Fruit fly (Drosophila melanogaster) whole organism, embryonic: ENCODE data around the gene CG5909.

Source experiments
- Aef1 ChIP-seq: fragments of 200-800 bp; sonication (Bioruptor generic); IDR thresholded peaks from 3 replicates; pipeline ENCODE4 v1.3.6; 2022; ENCODE audit warnings: missing biosample characterization, missing genetic modification characterization
- Bgb ChIP-seq: fragments of 200-800 bp; sonication (Bioruptor generic); IDR thresholded peaks from 2 replicates; pipeline ENCODE4 v1.3.6; 2022; ENCODE audit warnings: missing biosample characterization, missing genetic modification characterization; ENCODE audit not compliant: partially characterized antibody
- Bteb2 ChIP-seq: fragments of 200-800 bp; sonication (Bioruptor generic); optimal IDR thresholded peaks from 2 replicates; lab custom pipeline; 2016; ENCODE audit warnings: missing biosample characterization, missing genetic modification characterization
- CG10431 ChIP-seq: fragments of 200-800 bp; sonication (Bioruptor generic); optimal IDR thresholded peaks from 3 replicates; lab custom pipeline; 2018; ENCODE audit warnings: missing biosample characterization, mild to moderate bottlenecking, missing genetic modification characterization
- CG11456 ChIP-seq: fragments of 200-800 bp; sonication (Bioruptor generic); IDR thresholded peaks from 3 replicates; pipeline ENCODE4 v1.3.6; 2022; ENCODE audit warnings: missing biosample characterization, missing genetic modification characterization
- CG12744 ChIP-seq: fragments of 200-800 bp; sonication (Bioruptor generic); optimal IDR thresholded peaks from 2 replicates; lab custom pipeline; 2016; ENCODE audit warnings: missing biosample characterization, missing genetic modification characterization
- CG12942 ChIP-seq: fragments of 200-800 bp; sonication (Bioruptor generic); optimal IDR thresholded peaks from 3 replicates; lab custom pipeline; 2016; ENCODE audit warnings: missing biosample characterization, missing genetic modification characterization
- CG14710 ChIP-seq: fragments of 200-800 bp; sonication (Bioruptor generic); optimal IDR thresholded peaks from 3 replicates; lab custom pipeline; 2019; ENCODE audit warnings: missing biosample characterization, mild to moderate bottlenecking, missing genetic modification characterization, moderate library complexity
- CG14965 ChIP-seq: fragments of 200-800 bp; sonication (Bioruptor generic); optimal IDR thresholded peaks from 2 replicates; lab custom pipeline; 2016; ENCODE audit warnings: missing biosample characterization, missing genetic modification characterization, borderline replicate concordance
- CG15696 ChIP-seq: fragments of 200-800 bp; sonication (Bioruptor generic); optimal IDR thresholded peaks from 2 replicates; lab custom pipeline; 2019; ENCODE audit warnings: missing biosample characterization, mild to moderate bottlenecking, missing genetic modification characterization, moderate library complexity
- CG1832 ChIP-seq: fragments of 200-800 bp; sonication (Bioruptor generic); optimal IDR thresholded peaks from 2 replicates; lab custom pipeline; 2017; ENCODE audit warnings: missing biosample characterization, mild to moderate bottlenecking, missing genetic modification characterization, inconsistent platforms
- CG4328 ChIP-seq: fragments of 200-800 bp; sonication (Bioruptor generic); optimal IDR thresholded peaks from 3 replicates; lab custom pipeline; 2017; ENCODE audit warnings: missing biosample characterization, missing genetic modification reagents, missing genetic modification characterization
- CG7357 ChIP-seq: fragments of 200-800 bp; sonication (Bioruptor generic); IDR thresholded peaks from 3 replicates; pipeline ENCODE4 v1.3.6; 2022; ENCODE audit warnings: missing biosample characterization, missing genetic modification characterization
- CG7556 ChIP-seq: fragments of 200-800 bp; sonication (Bioruptor generic); optimal IDR thresholded peaks from 2 replicates; lab custom pipeline; 2017; ENCODE audit warnings: missing biosample characterization, mild to moderate bottlenecking, missing genetic modification characterization
- CG8089 ChIP-seq: fragments of 200-800 bp; sonication (Bioruptor generic); optimal IDR thresholded peaks from 3 replicates; lab custom pipeline; 2016; ENCODE audit warnings: missing biosample characterization, missing genetic modification characterization
- CHES-1-like ChIP-seq: fragments of 200-800 bp; sonication (Bioruptor generic); optimal IDR thresholded peaks from 2 replicates; lab custom pipeline; 2016; ENCODE audit warnings: missing biosample characterization, missing genetic modification characterization
- CTCF ChIP-seq: fragments of 200-800 bp; sonication (Bioruptor generic); optimal IDR thresholded peaks from 2 replicates; lab custom pipeline; 2017; ENCODE audit warnings: missing biosample characterization, mild to moderate bottlenecking, missing genetic modification characterization, moderate library complexity
- D ChIP-seq, 2 experiments: fragments of 200-800 bp in 1 of 2; fragments of >200 bp in 1 of 2; sonication (Bioruptor generic) in 1 of 2; optimal IDR thresholded peaks; 2 replicates in 1 of 2; 3 replicates in 1 of 2; lab custom pipeline; 2017; ENCODE audit warnings: mild to moderate bottlenecking in 1 of 2, missing biosample characterization in 1 of 2, missing genetic modification characterization in 1 of 2, missing genetic modification reagents in 1 of 2
- Dip3 ChIP-seq: fragments of 200-800 bp; sonication (Bioruptor generic); optimal IDR thresholded peaks from 3 replicates; lab custom pipeline; 2016; ENCODE audit warnings: missing biosample characterization, missing genetic modification characterization
- Doc2 ChIP-seq: fragments of 200-800 bp; sonication (Bioruptor generic); IDR thresholded peaks from 2 replicates; pipeline ENCODE4 v1.3.6; 2022; ENCODE audit warnings: missing biosample characterization, missing genetic modification characterization
- Dp ChIP-seq: fragments of 200-800 bp; sonication (Bioruptor generic); optimal IDR thresholded peaks from 2 replicates; lab custom pipeline; 2018; ENCODE audit warnings: missing biosample characterization, mild to moderate bottlenecking, missing genetic modification characterization, moderate library complexity
- Drgx ChIP-seq: fragments of 200-800 bp; sonication (Bioruptor generic); IDR thresholded peaks from 2 replicates; pipeline ENCODE4 v1.3.6; 2022; ENCODE audit warnings: missing biosample characterization, missing genetic modification characterization
- Fer3 ChIP-seq: fragments of 200-800 bp; sonication (Bioruptor generic); optimal IDR thresholded peaks from 2 replicates; lab custom pipeline; 2018; ENCODE audit warnings: missing biosample characterization, mild to moderate bottlenecking, missing genetic modification characterization, moderate library complexity
- Mad ChIP-seq: fragments of 200-800 bp; sonication (Bioruptor generic); optimal IDR thresholded peaks from 2 replicates; lab custom pipeline; 2016; ENCODE audit warnings: missing biosample characterization, missing genetic modification characterization
- Med ChIP-seq: fragments of 200-800 bp; sonication (Bioruptor generic); peaks from one replicate; lab custom pipeline; 2016; ENCODE audit warnings: missing biosample characterization, missing genetic modification characterization, mild to moderate bottlenecking, inconsistent platforms, moderate library complexity
- NFAT ChIP-seq: fragments of 200-800 bp; sonication (Bioruptor generic); IDR thresholded peaks from 2 replicates; pipeline ENCODE4 v1.3.6; 2022; ENCODE audit warnings: missing biosample characterization, missing genetic modification characterization
- NK7.1 ChIP-seq: fragments of 200-800 bp; sonication (Bioruptor generic); optimal IDR thresholded peaks from 3 replicates; lab custom pipeline; 2016; ENCODE audit warnings: missing biosample characterization, missing genetic modification characterization
- Nf-YA ChIP-seq: fragments of 200-800 bp; sonication (Bioruptor generic); IDR thresholded peaks from 2 replicates; pipeline ENCODE4 v1.3.6; 2022; ENCODE audit warnings: missing biosample characterization, missing genetic modification characterization
- Nf-YB ChIP-seq: fragments of 200-800 bp; sonication (Bioruptor generic); optimal IDR thresholded peaks from 3 replicates; lab custom pipeline; 2019; ENCODE audit warnings: missing biosample characterization, mild to moderate bottlenecking, missing genetic modification characterization, moderate library complexity
- Nf-YC ChIP-seq: fragments of 200-800 bp; optimal IDR thresholded peaks from 3 replicates; lab custom pipeline; 2019; ENCODE audit warnings: missing biosample characterization, mild to moderate bottlenecking, missing genetic modification characterization, moderate library complexity
- Poxn ChIP-seq: fragments of 200-800 bp; sonication (Bioruptor generic); IDR thresholded peaks from 2 replicates; pipeline ENCODE4 v1.3.6; 2022; ENCODE audit warnings: missing biosample characterization, missing genetic modification characterization
- amos ChIP-seq: fragments of 200-800 bp; sonication (Bioruptor generic); IDR thresholded peaks from 2 replicates; pipeline ENCODE4 v1.3.6; 2022; ENCODE audit warnings: missing biosample characterization, missing genetic modification characterization; ENCODE audit not compliant: partially characterized antibody
- ash1 ChIP-seq: fragments of 200-800 bp; sonication (Bioruptor generic); optimal IDR thresholded peaks from 2 replicates; lab custom pipeline; 2018; ENCODE audit warnings: missing biosample characterization, mild to moderate bottlenecking, missing genetic modification characterization
- chinmo ChIP-seq: fragments of 200-800 bp; sonication (Bioruptor generic); IDR thresholded peaks from 4 replicates; pipeline ENCODE4 v1.3.6; 2022; ENCODE audit warnings: missing biosample characterization, missing genetic modification characterization; ENCODE audit not compliant: partially characterized antibody
- dpn ChIP-seq, 2 experiments: fragments of 200-800 bp; sonication (Bioruptor generic); optimal IDR thresholded peaks; 3 replicates each; lab custom pipeline; 2016; ENCODE audit warnings: missing biosample characterization in 2 of 2, missing genetic modification characterization in 2 of 2
- ems ChIP-seq: fragments of 200-800 bp; sonication (Bioruptor generic); optimal IDR thresholded peaks from 3 replicates; lab custom pipeline; 2016; ENCODE audit warnings: missing biosample characterization, missing genetic modification characterization
- ewg ChIP-seq: fragments of 200-800 bp; sonication (Bioruptor generic); optimal IDR thresholded peaks from 3 replicates; lab custom pipeline; 2017; ENCODE audit warnings: mild to moderate bottlenecking, missing biosample characterization, missing genetic modification reagents, missing genetic modification characterization
- eyg ChIP-seq: fragments of 200-800 bp; sonication (Bioruptor generic); optimal IDR thresholded peaks from 3 replicates; lab custom pipeline; 2016; ENCODE audit warnings: missing biosample characterization, missing genetic modification characterization
- gem ChIP-seq: fragments of 200-800 bp; sonication (Bioruptor generic); optimal IDR thresholded peaks from 2 replicates; lab custom pipeline; 2019; ENCODE audit warnings: missing biosample characterization, mild to moderate bottlenecking, missing genetic modification characterization, moderate library complexity
- hth ChIP-seq: fragments of >200 bp; optimal IDR thresholded peaks from 2 replicates; lab custom pipeline; 2017; ENCODE audit warnings: inconsistent platforms
- jumu ChIP-seq: fragments of 200-800 bp; sonication (Bioruptor generic); optimal IDR thresholded peaks from 3 replicates; lab custom pipeline; 2016; ENCODE audit warnings: missing biosample characterization, missing genetic modification characterization
- lbe ChIP-seq: fragments of 200-800 bp; sonication (Bioruptor generic); optimal IDR thresholded peaks from 2 replicates; lab custom pipeline; 2016; ENCODE audit warnings: missing biosample characterization, mild to moderate bottlenecking, missing genetic modification characterization
- phol ChIP-seq: fragments of 200-800 bp; sonication (Bioruptor generic); optimal IDR thresholded peaks from 3 replicates; lab custom pipeline; 2018; ENCODE audit warnings: missing biosample characterization, mild to moderate bottlenecking, missing genetic modification characterization, moderate library complexity
- scrt ChIP-seq: fragments of 200-800 bp; sonication (Bioruptor generic); optimal IDR thresholded peaks from 2 replicates; lab custom pipeline; 2018; ENCODE audit warnings: missing biosample characterization, mild to moderate bottlenecking, missing genetic modification characterization, moderate library complexity
- sna ChIP-seq: fragments of 200-800 bp; sonication (Bioruptor generic); IDR thresholded peaks from 2 replicates; pipeline ENCODE4 v1.3.6; 2022; ENCODE audit warnings: missing biosample characterization, missing genetic modification characterization; ENCODE audit not compliant: partially characterized antibody
- sob ChIP-seq: fragments of 200-800 bp; sonication (Bioruptor generic); IDR thresholded peaks from 2 replicates; pipeline ENCODE4 v1.3.6; 2022; ENCODE audit warnings: missing biosample characterization, missing genetic modification characterization
- sug ChIP-seq: fragments of 200-800 bp; optimal IDR thresholded peaks from 2 replicates; lab custom pipeline; 2019; ENCODE audit warnings: missing biosample characterization, mild to moderate bottlenecking, missing genetic modification characterization, moderate library complexity
- tna ChIP-seq: fragments of 200-800 bp; sonication (Bioruptor generic); IDR thresholded peaks from 2 replicates; pipeline ENCODE4 v1.3.6; 2022; ENCODE audit warnings: missing biosample characterization, missing genetic modification characterization; ENCODE audit not compliant: partially characterized antibody
- zen2 ChIP-seq: fragments of 200-800 bp; sonication (Bioruptor generic); IDR thresholded peaks from 3 replicates; pipeline ENCODE4 v1.3.6; 2022; ENCODE audit warnings: missing biosample characterization, missing genetic modification characterization; ENCODE audit not compliant: partially characterized antibody

The CG5909 gene

DNA sequence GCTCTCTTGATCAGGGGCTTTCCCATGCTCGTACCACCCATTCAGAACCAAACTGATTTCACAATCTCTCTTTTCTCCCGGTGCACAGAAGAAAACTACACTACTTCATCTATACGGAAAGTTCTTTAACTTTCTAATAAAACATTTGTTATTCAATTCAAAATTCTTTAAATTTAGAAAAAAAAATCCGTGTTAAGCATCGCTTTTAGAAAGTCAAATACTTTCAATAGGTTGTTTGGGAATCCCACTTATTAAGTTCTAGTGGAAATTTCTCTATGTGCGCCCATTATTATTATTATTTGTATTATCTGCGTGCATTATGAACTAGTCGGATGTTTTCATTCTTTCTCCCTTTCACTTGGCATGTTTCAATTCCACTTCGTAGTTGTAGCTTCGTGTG, 32.1 kb downstream of the CG5909 start:
- no peak for TF ChIP-seq NFAT (GFP tag; lab: Robert Waterston, UW)
- TF ChIP-seq Drgx (GFP tag; lab: Robert Waterston, UW): peak; percentile 50; the same call in 1 of the 2 replicates
- TF ChIP-seq, all 482 proteins: peak for 1

DNA sequence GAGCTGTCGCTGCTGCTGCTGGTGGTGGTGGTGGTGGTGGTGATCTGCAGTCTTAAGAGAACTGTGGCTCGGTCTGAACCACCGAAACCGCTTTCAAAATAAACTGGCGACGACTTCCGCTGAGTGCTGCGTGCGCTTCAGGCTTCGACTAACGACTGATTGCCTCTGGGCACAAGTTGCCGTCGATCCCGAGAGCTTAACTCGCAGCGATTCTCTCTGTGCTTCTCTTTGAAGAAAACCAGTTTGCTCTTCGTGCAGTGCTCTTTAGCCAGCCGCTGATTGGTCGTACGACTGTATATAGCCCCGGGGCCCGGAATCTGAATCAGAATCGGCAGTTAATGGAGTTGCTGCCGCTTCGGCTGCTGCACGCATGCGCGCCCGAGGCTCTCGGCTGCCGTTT, 33.1 kb downstream of the CG5909 start, which contains the start of gene Ser:
Gene Ser (minus strand): TSS at position 162 of the 400 bp plus-strand sequence.
- TF ChIP-seq Doc2 (no peak), eyg (GFP tag; lab: Kevin White, UChicago) (no peak), CG15696 (tag; lab: Kevin White, UChicago) (no peak), hth (lab: Kevin White, UChicago) (no peak), scrt (no peak), CG11456 (no peak), CG1832 (GFP tag; lab: Kevin White, UChicago) (no peak), zen2 (GFP tag; lab: Robert Waterston, UW) (no peak), CG14710 (tag; lab: Kevin White, UChicago) (no peak), CG12942 (no peak), ewg (GFP tag; lab: Kevin White, UChicago) (no peak), Dip3 (GFP tag; lab: Kevin White, UChicago) (no peak), chinmo (GFP tag; lab: Robert Waterston, UW) (peak; percentile 81; the same call in 1 of the 4 replicates), tna (no peak), Bgb (GFP tag; lab: Robert Waterston, UW) (no peak), phol (tag; lab: Kevin White, UChicago) (no peak), sug (no peak), Dp (GFP tag; lab: Kevin White, UChicago) (no peak), amos (GFP tag; lab: Robert Waterston, UW) (no peak), D (optimal IDR thresholded peaks at IDR 0.05; lab: Kevin White, UChicago) (no peak), D (GFP tag; optimal IDR thresholded peaks at IDR 0.05; lab: Kevin White, UChicago) (no peak), Med (GFP tag; lab: Kevin White, UChicago) (peak; percentile 22), Mad (GFP tag; lab: Kevin White, UChicago) (no peak), Nf-YA (no peak), Bteb2 (GFP tag; lab: Kevin White, UChicago) (no peak), dpn (GFP tag; optimal IDR thresholded peaks at IDR 0.05; lab: Kevin White, UChicago) (no peak), Nf-YC (tag; lab: Kevin White, UChicago) (peak; percentile 93), CG7556 (GFP tag; lab: Kevin White, UChicago) (no peak), ems (GFP tag; lab: Kevin White, UChicago) (no peak), CG10431 (peak; percentile 2), CG4328 (no peak), gem (tag; lab: Kevin White, UChicago) (no peak), jumu (GFP tag; lab: Kevin White, UChicago) (no peak), lbe (GFP tag; lab: Kevin White, UChicago) (no peak), CG8089 (no peak), CTCF (no peak), CHES-1-like (no peak), CG12744 (GFP tag; lab: Kevin White, UChicago) (no peak), Fer3 (tag; lab: Kevin White, UChicago) (no peak), ash1 (no peak), sob (GFP tag; lab: Robert Waterston, UW) (no peak), CG14965 (no peak), Nf-YB (GFP tag; lab: Kevin White, UChicago) (peak; percentile 94), CG7357 (GFP tag; lab: Robert Waterston, UW) (no peak), NK7.1 (GFP tag; lab: Kevin White, UChicago) (no peak), Poxn (GFP tag; lab: Robert Waterston, UW) (no peak), Aef1 (no peak), sna (peak; percentile 58; the same call in 1 of the 2 replicates)
